Worm (Caenorhabditis elegans): Measurements from ENCODE around the gene clec-36.
A peak's percentile ranks its signal among the peaks of the same experiment; 100 is the strongest.

Gene clec-36

DNA sequence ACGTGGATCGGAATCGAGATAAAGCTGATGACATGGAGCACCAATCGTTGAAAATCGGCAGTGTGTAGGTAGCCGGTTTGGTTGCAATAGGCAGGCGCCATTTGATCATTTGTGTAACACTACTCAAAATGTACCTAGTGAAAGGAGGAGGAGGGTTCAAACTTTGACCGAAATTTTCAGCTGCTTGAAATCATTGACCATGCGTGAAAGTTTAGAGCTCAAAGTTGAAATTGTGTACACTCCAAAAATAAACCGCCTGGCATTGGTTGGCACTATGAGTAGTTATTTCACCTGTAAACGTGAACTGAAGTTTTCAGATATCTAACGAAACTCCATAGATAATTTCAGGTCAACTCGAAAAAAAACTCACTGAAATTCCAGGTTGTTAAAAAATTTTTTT lies 16.5 kb downstream of the clec-36 start, which contains the start of gene srh-215:
TSS of gene srh-215 (minus strand) at position 101 of the 400 bp plus-strand sequence.
- TF ChIP-seq nhr-41 (GFP tag; IDR thresholded peaks at IDR 0.05) (no peak), mes-2 (tag; optimal IDR thresholded peaks at IDR 0.05; ENCODE audit: poor library complexity, severe bottlenecking) (no peak), F44E2.7 (GFP tag; IDR thresholded peaks at IDR 0.05) (no peak), rbr-2 (tag; optimal IDR thresholded peaks at IDR 0.05) (no peak), daf-16 (GFP tag; optimal IDR thresholded peaks at IDR 0.05) (no peak), daf-16 (tag; optimal IDR thresholded peaks at IDR 0.05) (no peak), mxl-2 (GFP tag; conservative IDR thresholded peaks at IDR 0.05) (no peak), dmd-8 (GFP tag; IDR thresholded peaks at IDR 0.05) (no peak), Y75B8A.6 (GFP tag; IDR thresholded peaks at IDR 0.05) (no peak), lin-38 (GFP tag; IDR thresholded peaks at IDR 0.05) (no peak), gei-8 (GFP tag; optimal IDR thresholded peaks at IDR 0.05) (no peak), snpc-1.2 (GFP tag; IDR thresholded peaks at IDR 0.05) (no peak)

DNA sequence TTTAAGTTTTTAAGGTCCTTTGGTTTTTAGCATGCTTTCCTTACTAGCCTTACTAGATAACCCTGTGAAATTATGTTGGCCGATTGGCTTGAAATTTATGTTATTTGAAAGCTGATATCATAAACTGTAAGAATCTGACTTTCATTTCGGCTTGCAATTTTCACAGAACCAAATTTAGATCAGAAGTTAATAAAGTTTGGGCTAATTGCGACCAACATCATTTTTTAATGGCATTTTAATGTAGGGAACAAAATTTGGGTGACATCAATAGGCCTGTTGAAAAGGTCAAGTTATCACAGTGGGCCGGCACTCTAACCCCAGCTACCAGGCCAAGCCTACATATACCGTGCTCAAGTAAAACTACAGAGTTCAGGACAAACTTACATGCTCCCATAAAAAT lies 17.1 kb downstream of the clec-36 start:
- TF ChIP-seq Y5F2A.4 (GFP tag; optimal IDR thresholded peaks at IDR 0.05) (no peak), unc-62 (GFP tag; optimal IDR thresholded peaks at IDR 0.05 in 1 of 2) (peak in 1 of 2 experiments; percentile 93), unc-62 (tag; optimal IDR thresholded peaks at IDR 0.05) (no peak)

DNA sequence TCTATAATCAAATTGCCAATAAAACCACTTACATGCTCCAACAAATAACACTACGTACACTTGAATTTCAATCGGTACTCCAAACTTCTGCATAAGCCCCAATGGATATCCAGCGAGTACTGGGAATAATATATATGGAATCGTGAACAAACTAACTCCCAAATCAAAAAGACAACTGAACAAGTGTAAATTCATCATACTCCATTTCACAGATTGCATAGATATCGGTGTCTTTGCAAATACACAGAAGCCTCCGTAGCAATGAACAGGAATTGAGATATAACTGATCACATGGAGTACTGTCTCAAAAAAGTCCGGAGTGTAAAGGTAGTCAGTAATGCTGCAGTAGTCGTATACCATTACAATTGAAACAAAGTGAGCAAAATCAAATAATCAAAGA lies 19.0 kb downstream of the clec-36 start, which contains the start of gene srh-214:
TSS of gene srh-214 (minus strand) at position 360 of the 400 bp plus-strand sequence.
- TF ChIP-seq ceh-20 (GFP tag; IDR thresholded peaks at IDR 0.05) = no peak
- TF ChIP-seq aha-1 (tag) = peak; percentile 91
- TF ChIP-seq egl-43 (GFP tag; IDR thresholded peaks at IDR 0.05) = no peak

DNA sequence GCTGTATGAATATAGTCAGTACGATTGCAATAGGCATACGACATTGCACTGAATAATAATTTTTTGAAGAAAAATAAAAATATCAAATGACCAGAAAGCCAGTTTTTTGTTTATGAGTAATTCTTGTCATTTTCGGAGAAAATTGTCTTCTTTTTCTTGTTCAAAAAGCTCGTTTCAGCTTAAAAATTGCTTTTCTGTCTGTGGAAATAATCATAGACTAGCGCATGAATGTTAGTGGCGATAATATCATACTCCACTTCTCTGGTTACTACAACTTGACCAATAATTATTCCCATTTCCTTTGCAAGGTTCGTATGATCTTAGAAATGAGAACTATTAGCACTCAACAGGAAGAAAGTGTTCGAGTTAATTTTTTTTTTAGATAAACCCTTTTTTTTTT lies 20.9 kb downstream of the clec-36 start, which contains the start of gene srh-216:
TSS of gene srh-216 (minus strand) at position 101 of the 400 bp plus-strand sequence.
- TF ChIP-seq saeg-2 (GFP tag; IDR thresholded peaks at IDR 0.05) = no peak
- no peak for TF ChIP-seq hlh-11 (tag; optimal IDR thresholded peaks at IDR 0.05)
- TF ChIP-seq lin-38 (GFP tag; IDR thresholded peaks at IDR 0.05) = no peak
- no peak for TF ChIP-seq lin-39 (tag; optimal IDR thresholded peaks at IDR 0.05)

DNA sequence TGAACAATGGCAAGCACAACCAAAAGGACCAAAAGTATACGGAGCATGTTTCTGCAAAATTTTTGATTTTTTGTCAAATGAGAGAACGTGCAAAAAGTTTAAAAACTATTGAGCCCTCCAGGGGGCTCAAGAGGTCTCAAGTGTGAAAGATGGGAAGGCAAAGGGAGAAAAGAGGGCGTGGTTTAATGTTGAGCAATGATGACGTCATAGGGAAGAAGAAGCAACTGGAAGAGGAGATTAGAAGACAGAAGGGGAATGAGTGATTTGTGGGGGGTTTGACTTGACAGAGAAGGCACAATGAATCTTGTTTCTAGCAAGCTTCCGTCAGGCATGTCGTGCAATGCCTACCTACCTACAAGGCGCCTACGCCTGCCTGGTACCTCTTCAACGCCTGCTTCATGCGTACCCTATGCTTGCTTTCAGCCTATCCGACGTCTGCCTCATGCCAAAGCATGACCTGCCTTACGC lies 27.1 kb downstream of the clec-36 start, which contains the start of gene T20B3.14:
TSS of gene T20B3.14 (minus strand) at position 51 of the 468 bp plus-strand sequence.
- TF ChIP-seq Y48G9A.11 (GFP tag; IDR thresholded peaks at IDR 0.05) (no peak), hif-1 (tag; optimal IDR thresholded peaks at IDR 0.05) (peak in 1 of 2 experiments; percentile 35), nhr-10 (tag; optimal IDR thresholded peaks at IDR 0.05) (no peak), snpc-1.2 (GFP tag; IDR thresholded peaks at IDR 0.05) (no peak), aha-1 (tag) (peak; percentile 63), nhr-25 (tag; optimal IDR thresholded peaks at IDR 0.05; ENCODE audit: borderline replicate concordance, insufficient read depth) (no peak), ZK337.2 (GFP tag; IDR thresholded peaks at IDR 0.05) (no peak), unc-62 (GFP tag; optimal IDR thresholded peaks at IDR 0.05 in 1 of 2) (peak in 1 of 2 experiments; percentile 71), unc-62 (tag; optimal IDR thresholded peaks at IDR 0.05) (no peak), ceh-20 (GFP tag; IDR thresholded peaks at IDR 0.05) (0 out of 2 replicates have a peak, but pooled peaks have one; percentile 46), aly-2 (tag; optimal IDR thresholded peaks at IDR 0.05) (no peak), snpc-4 (tag; optimal IDR thresholded peaks at IDR 0.05) (no peak)

DNA sequence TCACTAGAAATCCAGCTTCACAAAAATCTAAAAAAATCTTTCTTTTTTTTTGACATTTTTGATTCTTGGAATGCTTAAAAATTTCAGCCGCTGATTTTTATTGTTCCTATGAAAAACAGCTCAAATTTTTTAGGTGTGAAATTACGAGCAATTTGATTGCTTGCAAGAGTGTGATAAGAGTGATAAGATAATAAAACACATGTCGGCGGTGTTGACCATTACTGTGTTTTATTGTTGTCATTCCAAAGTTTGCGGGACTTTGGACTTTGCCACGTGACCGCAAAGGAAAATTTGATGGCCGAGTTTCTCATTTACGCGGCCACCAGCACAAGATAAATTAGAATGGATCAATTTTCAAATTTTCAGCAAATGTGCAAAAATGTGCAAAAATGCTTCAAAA lies 31.7 kb downstream of the clec-36 start:
- peak; percentile 2 for TF ChIP-seq nhr-77 (tag; optimal IDR thresholded peaks at IDR 0.05)
- TF ChIP-seq mdt-29 (GFP tag; IDR thresholded peaks at IDR 0.05) = no peak
- TF ChIP-seq aly-2 (tag; optimal IDR thresholded peaks at IDR 0.05) = no peak
- no peak for TF ChIP-seq Y48G9A.11 (GFP tag; IDR thresholded peaks at IDR 0.05)
- TF ChIP-seq lin-38 (GFP tag; IDR thresholded peaks at IDR 0.05) = 0 out of 2 replicates have a peak, but pooled peaks have one; percentile 5
- TF ChIP-seq aha-1 (tag) = peak; percentile 60
- peak; percentile 9 for TF ChIP-seq mxl-3 (GFP tag; optimal IDR thresholded peaks at IDR 0.05)
- TF ChIP-seq zfp-2 (tag; optimal IDR thresholded peaks at IDR 0.05) = no peak
- peak; percentile 33 for TF ChIP-seq nhr-102 (tag; optimal IDR thresholded peaks at IDR 0.05)
- no peak for TF ChIP-seq Y105C5A.15 (GFP tag; IDR thresholded peaks at IDR 0.05)
- TF ChIP-seq mep-1 (tag; optimal IDR thresholded peaks at IDR 0.05) = no peak
- peak; percentile 56; the same call in 1 of the 2 replicates for TF ChIP-seq tra-1 (GFP tag; IDR thresholded peaks at IDR 0.05)
- peak; percentile 60 for TF ChIP-seq hlh-30 (tag; optimal IDR thresholded peaks at IDR 0.05; ENCODE audit: insufficient read depth)
- TF ChIP-seq nhr-28 (tag; optimal IDR thresholded peaks at IDR 0.05) = peak; percentile 89
- TF ChIP-seq php-3 (GFP tag; IDR thresholded peaks at IDR 0.05) = peak; percentile 100
- no peak for TF ChIP-seq ceh-82 (tag; optimal IDR thresholded peaks at IDR 0.05)
- peak in 1 of 2 experiments; percentile 62 for TF ChIP-seq mdl-1 (tag; optimal IDR thresholded peaks at IDR 0.05)
- TF ChIP-seq hlh-11 (tag; optimal IDR thresholded peaks at IDR 0.05) = peak; percentile 69
